Fruit fly (Drosophila melanogaster) whole organism, embryonic: ENCODE data around the gene Dlip2.

Experiments
- BEAF-32 ChIP-seq: fragments of 200-800 bp; sonication (Bioruptor generic); optimal IDR thresholded peaks from 3 replicates; lab custom pipeline; 2017; ENCODE audit warnings: missing biosample characterization, missing genetic modification characterization, mild to moderate bottlenecking, moderate library complexity, missing genetic modification reagents
- Bdp1 ChIP-seq: fragments of 200-800 bp; sonication (Bioruptor generic); optimal IDR thresholded peaks from 3 replicates; lab custom pipeline; 2016; ENCODE audit warnings: missing biosample characterization, missing genetic modification characterization
- CG12391 ChIP-seq: fragments of 200-800 bp; sonication (Bioruptor generic); optimal IDR thresholded peaks from 3 replicates; lab custom pipeline; 2018; ENCODE audit warnings: missing biosample characterization, mild to moderate bottlenecking, missing genetic modification characterization, moderate library complexity
- CG12659 ChIP-seq: fragments of 200-800 bp; sonication (Bioruptor generic); optimal IDR thresholded peaks from 3 replicates; lab custom pipeline; 2017; ENCODE audit warnings: mild to moderate bottlenecking, missing biosample characterization, missing genetic modification reagents, missing genetic modification characterization
- CG13287 ChIP-seq: fragments of 200-800 bp; sonication (Bioruptor generic); IDR thresholded peaks from 2 replicates; pipeline ENCODE4 v1.3.6; 2022; ENCODE audit warnings: missing biosample characterization, missing genetic modification characterization; ENCODE audit not compliant: partially characterized antibody
- CG15514 ChIP-seq: fragments of 200-800 bp; sonication (Bioruptor generic); optimal IDR thresholded peaks from 3 replicates; lab custom pipeline; 2017; ENCODE audit warnings: missing biosample characterization, missing genetic modification characterization, mild to moderate bottlenecking, moderate library complexity, missing genetic modification reagents
- CG15601 ChIP-seq: fragments of 200-800 bp; sonication (Bioruptor generic); optimal IDR thresholded peaks from 3 replicates; lab custom pipeline; 2019; ENCODE audit warnings: missing biosample characterization, mild to moderate bottlenecking, missing genetic modification characterization, moderate library complexity
- CG17829 ChIP-seq: fragments of 200-800 bp; optimal IDR thresholded peaks from 2 replicates; lab custom pipeline; 2019; ENCODE audit warnings: missing biosample characterization, mild to moderate bottlenecking, missing genetic modification characterization, moderate library complexity
- CG1792 ChIP-seq: fragments of 200-800 bp; sonication (Bioruptor generic); optimal IDR thresholded peaks from 2 replicates; lab custom pipeline; 2016; ENCODE audit warnings: missing biosample characterization, missing genetic modification characterization
- CG2116 ChIP-seq: fragments of 200-800 bp; sonication (Bioruptor generic); optimal IDR thresholded peaks from 3 replicates; lab custom pipeline; 2018; ENCODE audit warnings: missing biosample characterization, mild to moderate bottlenecking, missing genetic modification characterization
- CG2120 ChIP-seq: fragments of 200-800 bp; sonication (Bioruptor generic); optimal IDR thresholded peaks from 3 replicates; lab custom pipeline; 2016; ENCODE audit warnings: missing biosample characterization, missing genetic modification characterization
- CG2712 ChIP-seq: fragments of 200-800 bp; optimal IDR thresholded peaks from 3 replicates; lab custom pipeline; 2019; ENCODE audit warnings: missing biosample characterization, mild to moderate bottlenecking, missing genetic modification characterization, moderate library complexity
- CG30431 ChIP-seq: fragments of 200-800 bp; sonication (Bioruptor generic); optimal IDR thresholded peaks from 2 replicates; lab custom pipeline; 2017; ENCODE audit warnings: missing biosample characterization, missing genetic modification characterization
- CG31441 ChIP-seq: fragments of 200-800 bp; sonication (Bioruptor generic); IDR thresholded peaks from 2 replicates; pipeline ENCODE4 v1.3.6; 2022; ENCODE audit warnings: missing biosample characterization, missing genetic modification characterization
- CG33213 ChIP-seq: fragments of 200-800 bp; sonication (Bioruptor generic); optimal IDR thresholded peaks from 3 replicates; lab custom pipeline; 2016; ENCODE audit warnings: missing biosample characterization, missing genetic modification characterization
- CG34224 ChIP-seq: fragments of 200-800 bp; sonication (Bioruptor generic); IDR thresholded peaks from 3 replicates; pipeline ENCODE4 v1.3.6; 2022; ENCODE audit warnings: missing biosample characterization, missing genetic modification characterization; ENCODE audit not compliant: partially characterized antibody
- CG5245 ChIP-seq: fragments of 200-800 bp; sonication (Bioruptor generic); optimal IDR thresholded peaks from 3 replicates; lab custom pipeline; 2016; ENCODE audit warnings: missing biosample characterization, missing genetic modification characterization
- CG6791 ChIP-seq: fragments of 200-800 bp; sonication (Bioruptor generic); IDR thresholded peaks from 3 replicates; pipeline ENCODE4 v1.3.6; 2022; ENCODE audit warnings: missing biosample characterization, missing genetic modification characterization; ENCODE audit not compliant: partially characterized antibody
- CG8281 ChIP-seq: fragments of 200-800 bp; sonication (Bioruptor generic); optimal IDR thresholded peaks from 2 replicates; lab custom pipeline; 2018; ENCODE audit warnings: missing biosample characterization, mild to moderate bottlenecking, missing genetic modification characterization, moderate library complexity
- CkIIα-i1 ChIP-seq: fragments of 200-800 bp; sonication (Bioruptor generic); IDR thresholded peaks from 2 replicates; pipeline ENCODE4 v1.3.6; 2022; ENCODE audit warnings: missing biosample characterization, missing genetic modification characterization
- Dad ChIP-seq: fragments of 200-800 bp; sonication (Bioruptor generic); optimal IDR thresholded peaks from 3 replicates; lab custom pipeline; 2016; ENCODE audit warnings: missing biosample characterization, missing genetic modification characterization
- Dll ChIP-seq: fragments of 200-800 bp; sonication (Bioruptor generic); IDR thresholded peaks from 4 replicates; pipeline ENCODE4 v1.3.6; 2022; ENCODE audit warnings: missing biosample characterization, missing genetic modification characterization; ENCODE audit not compliant: partially characterized antibody
- Doc3 ChIP-seq: fragments of 200-800 bp; sonication (Bioruptor generic); IDR thresholded peaks from 3 replicates; pipeline ENCODE4 v1.3.6; 2022; ENCODE audit warnings: missing biosample characterization, missing genetic modification characterization; ENCODE audit not compliant: partially characterized antibody
- Dref ChIP-seq: fragments of 200-800 bp; sonication (Bioruptor generic); IDR thresholded peaks from 2 replicates; pipeline ENCODE4 v1.3.6; 2022; ENCODE audit warnings: missing biosample characterization, missing genetic modification characterization
- E2f2 ChIP-seq: fragments of 200-800 bp; sonication (Bioruptor generic); IDR thresholded peaks from 2 replicates; pipeline ENCODE4 v1.3.6; 2022; ENCODE audit warnings: missing biosample characterization, missing genetic modification characterization
- Fer2 ChIP-seq: fragments of 200-800 bp; sonication (Bioruptor generic); optimal IDR thresholded peaks from 2 replicates; lab custom pipeline; 2018; ENCODE audit warnings: missing biosample characterization, mild to moderate bottlenecking, missing genetic modification characterization, moderate library complexity
- HLH54F ChIP-seq: fragments of 200-800 bp; sonication (Bioruptor generic); optimal IDR thresholded peaks from 3 replicates; lab custom pipeline; 2016; ENCODE audit warnings: missing biosample characterization, missing genetic modification characterization
- Hsf ChIP-seq: fragments of 200-800 bp; sonication (Bioruptor generic); optimal IDR thresholded peaks from 3 replicates; lab custom pipeline; 2016; ENCODE audit warnings: missing biosample characterization, missing genetic modification characterization
- MESR4 ChIP-seq: fragments of 200-800 bp; sonication (Bioruptor generic); optimal IDR thresholded peaks from 2 replicates; lab custom pipeline; 2018; ENCODE audit warnings: missing biosample characterization, mild to moderate bottlenecking, missing genetic modification characterization, moderate library complexity
- Mes4 ChIP-seq: fragments of 200-800 bp; sonication (Bioruptor generic); optimal IDR thresholded peaks from 2 replicates; lab custom pipeline; 2016; ENCODE audit warnings: missing biosample characterization, missing genetic modification characterization
- NFAT ChIP-seq: fragments of 200-800 bp; sonication (Bioruptor generic); IDR thresholded peaks from 2 replicates; pipeline ENCODE4 v1.3.6; 2022; ENCODE audit warnings: missing biosample characterization, missing genetic modification characterization
- Scr ChIP-seq: fragments of 200-800 bp; sonication (Bioruptor generic); IDR thresholded peaks from 2 replicates; pipeline ENCODE4 v1.3.6; 2022; ENCODE audit warnings: missing biosample characterization, missing genetic modification characterization; ENCODE audit not compliant: partially characterized antibody
- Tbp ChIP-seq: fragments of >200 bp; optimal IDR thresholded peaks from 2 replicates; lab custom pipeline; 2018; ENCODE audit warnings: missing biosample characterization, missing genetic modification characterization
- Xbp1 ChIP-seq: fragments of 200-800 bp; sonication (Bioruptor generic); optimal IDR thresholded peaks from 3 replicates; lab custom pipeline; 2016; ENCODE audit warnings: missing biosample characterization, mild to moderate bottlenecking, missing genetic modification characterization
- YL-1 ChIP-seq: fragments of 200-800 bp; sonication (Bioruptor generic); optimal IDR thresholded peaks from 3 replicates; lab custom pipeline; 2017; ENCODE audit warnings: missing biosample characterization, mild to moderate bottlenecking, missing genetic modification characterization
- abd-A ChIP-seq: fragments of 200-800 bp; sonication (Bioruptor generic); optimal IDR thresholded peaks from 3 replicates; lab custom pipeline; 2019; ENCODE audit warnings: missing biosample characterization, mild to moderate bottlenecking, missing genetic modification characterization, moderate library complexity
- bowl ChIP-seq: fragments of 200-800 bp; sonication (Bioruptor generic); IDR thresholded peaks from 2 replicates; pipeline ENCODE4 v1.3.6; 2022; ENCODE audit warnings: missing biosample characterization, missing genetic modification characterization
- chn ChIP-seq: fragments of 200-800 bp; sonication (Bioruptor generic); optimal IDR thresholded peaks from 2 replicates; lab custom pipeline; 2016; ENCODE audit warnings: missing biosample characterization, missing genetic modification characterization
- crp ChIP-seq, 2 experiments: fragments of 200-800 bp; sonication (Bioruptor generic); optimal IDR thresholded peaks; 2 replicates in 1 of 2; 3 replicates in 1 of 2; lab custom pipeline; 2017; ENCODE audit warnings: missing biosample characterization in 2 of 2, missing genetic modification characterization in 2 of 2, mild to moderate bottlenecking in 1 of 2, moderate library complexity in 1 of 2
- fru ChIP-seq: fragments of >200 bp; optimal IDR thresholded peaks from 2 replicates; lab custom pipeline; 2017
- grau ChIP-seq: fragments of 200-800 bp; optimal IDR thresholded peaks from 3 replicates; lab custom pipeline; 2019; ENCODE audit warnings: missing biosample characterization, mild to moderate bottlenecking, missing genetic modification characterization, moderate library complexity
- gro ChIP-seq: fragments of 200-800 bp; sonication (Bioruptor generic); optimal IDR thresholded peaks from 2 replicates; lab custom pipeline; 2016; ENCODE audit warnings: missing biosample characterization, missing genetic modification characterization
- nau ChIP-seq: fragments of 200-800 bp; sonication (Bioruptor generic); optimal IDR thresholded peaks from 3 replicates; lab custom pipeline; 2017; ENCODE audit warnings: missing biosample characterization, mild to moderate bottlenecking, missing genetic modification characterization, missing genetic modification reagents
- peb ChIP-seq: fragments of 200-800 bp; sonication (Bioruptor generic); IDR thresholded peaks from 2 replicates; pipeline ENCODE4 v1.3.6; 2022; ENCODE audit warnings: missing biosample characterization, missing genetic modification characterization
- slou ChIP-seq: fragments of 200-800 bp; sonication (Bioruptor generic); optimal IDR thresholded peaks from 3 replicates; lab custom pipeline; 2016; ENCODE audit warnings: missing biosample characterization, missing genetic modification characterization
- sna ChIP-seq: fragments of 200-800 bp; sonication (Bioruptor generic); IDR thresholded peaks from 2 replicates; pipeline ENCODE4 v1.3.6; 2022; ENCODE audit warnings: missing biosample characterization, missing genetic modification characterization; ENCODE audit not compliant: partially characterized antibody
- tin ChIP-seq: fragments of 200-800 bp; sonication (Bioruptor generic); optimal IDR thresholded peaks from 3 replicates; lab custom pipeline; 2016; ENCODE audit warnings: missing biosample characterization, missing genetic modification characterization
- trem ChIP-seq: fragments of 200-800 bp; optimal IDR thresholded peaks from 3 replicates; lab custom pipeline; 2019; ENCODE audit warnings: missing biosample characterization, mild to moderate bottlenecking, missing genetic modification characterization, moderate library complexity
- vvl ChIP-seq: fragments of 200-800 bp; sonication (Bioruptor generic); IDR thresholded peaks from 2 replicates; pipeline ENCODE4 v1.3.6; 2022; ENCODE audit warnings: missing biosample characterization, missing genetic modification characterization

Gene Dlip2

dm6 chr3R:4654557-4655273 is 9.3 kb upstream of the Dlip2 start, which contains the start of gene spartin (continued):
- no peak for TF ChIP-seq Tbp (GFP tag; lab: Kevin White, UChicago)
- TF ChIP-seq bowl (GFP tag; lab: Robert Waterston, UW) = no peak
- 0 out of 2 replicates have a peak, but pooled peaks have one; percentile 4 for TF ChIP-seq NFAT (GFP tag; lab: Robert Waterston, UW)
- no peak for TF ChIP-seq CG30431 (GFP tag; lab: Kevin White, UChicago)
- peak; percentile 8 for TF ChIP-seq BEAF-32 (GFP tag; lab: Kevin White, UChicago)
- TF ChIP-seq E2f2 = peak; percentile 88
- TF ChIP-seq YL-1 = peak; percentile 54
- no peak for TF ChIP-seq Bdp1 (GFP tag; lab: Kevin White, UChicago)
- TF ChIP-seq Dad = peak; percentile 8
- TF ChIP-seq Dref (GFP tag; lab: Robert Waterston, UW) = peak; percentile 53
- TF ChIP-seq grau (tag; lab: Kevin White, UChicago) = peak; percentile 23
- peak; percentile 25 for TF ChIP-seq HLH54F
- TF ChIP-seq abd-A (tag; lab: Kevin White, UChicago) = no peak
- TF ChIP-seq tin (GFP tag; lab: Kevin White, UChicago) = peak; percentile 55
- peak; percentile 16 for TF ChIP-seq CG17829 (tag; lab: Kevin White, UChicago)
- TF ChIP-seq slou = no peak
- TF ChIP-seq nau (GFP tag; lab: Kevin White, UChicago) = no peak
- TF ChIP-seq fru (lab: Kevin White, UChicago) = no peak
- peak; percentile 36 for TF ChIP-seq trem (tag; lab: Kevin White, UChicago)
- peak; percentile 37 for TF ChIP-seq CG12659
- TF ChIP-seq CG12391 (tag; lab: Kevin White, UChicago) = peak; percentile 10
- no peak for TF ChIP-seq peb
- no peak for TF ChIP-seq CG8281
- TF ChIP-seq Fer2 (tag; lab: Kevin White, UChicago) = no peak
- TF ChIP-seq Mes4 (GFP tag; lab: Kevin White, UChicago) = no peak
- TF ChIP-seq Doc3 = peak; percentile 39; the same call in 2 of the 3 replicates
- TF ChIP-seq CG13287 (GFP tag; lab: Robert Waterston, UW) = peak; percentile 76
- peak; percentile 45 for TF ChIP-seq Xbp1 (GFP tag; lab: Kevin White, UChicago)
- peak; percentile 9 for TF ChIP-seq chn (GFP tag; lab: Kevin White, UChicago)
- TF ChIP-seq CG33213 (GFP tag; lab: Kevin White, UChicago) = peak; percentile 23
- no peak for TF ChIP-seq CkIIα-i1
- 0 out of 3 replicates have a peak, but pooled peaks have one; percentile 27 for TF ChIP-seq CG6791 (GFP tag; lab: Robert Waterston, UW)
- peak; percentile 58 for TF ChIP-seq gro (GFP tag; lab: Kevin White, UChicago)
- TF ChIP-seq CG31441 (GFP tag; lab: Robert Waterston, UW) = no peak
- peak; percentile 58 for TF ChIP-seq CG2120
- peak; percentile 13 for TF ChIP-seq MESR4 (GFP tag; lab: Kevin White, UChicago)
- TF ChIP-seq CG5245 (GFP tag; lab: Kevin White, UChicago) = peak; percentile 11
- TF ChIP-seq Scr (GFP tag; lab: Robert Waterston, UW) = peak; percentile 44
- peak; percentile 95 for TF ChIP-seq CG1792 (GFP tag; lab: Kevin White, UChicago)
- peak; percentile 49 for TF ChIP-seq CG15601 (tag; lab: Kevin White, UChicago)
- peak; percentile 58 for TF ChIP-seq vvl (GFP tag; lab: Robert Waterston, UW)
- TF ChIP-seq CG2116 (GFP tag; lab: Kevin White, UChicago) = peak; percentile 32
- 0 out of 4 replicates have a peak, but pooled peaks have one; percentile 47 for TF ChIP-seq Dll
- peak; percentile 28 for TF ChIP-seq CG2712
- TF ChIP-seq CG15514 (GFP tag; lab: Kevin White, UChicago) = peak; percentile 68
- TF ChIP-seq CG34224 = peak; percentile 65
- peak; percentile 50; the same call in 1 of the 2 replicates for TF ChIP-seq sna (GFP tag; lab: Robert Waterston, UW)
- TF ChIP-seq Hsf = peak; percentile 26
- TF ChIP-seq crp (GFP tag; optimal IDR thresholded peaks at IDR 0.05; lab: Kevin White, UChicago) = peak; percentile 51 to 92
